Worm (Caenorhabditis elegans) whole organism, late embryonic: ENCODE data around the gene srw-31.

Experiments
- K02D7.2 ChIP-seq: sonication (generic microtip); optimal IDR thresholded peaks from 2 replicates; lab custom pipeline; 2017; ENCODE audit warnings: mild to moderate bottlenecking, missing genetic modification characterization, missing compliant biosample characterization
- T23F11.4 ChIP-seq: fragments of 200-800 bp; sonication (Bioruptor generic); optimal IDR thresholded peaks from 2 replicates; lab custom pipeline; 2018; ENCODE audit warnings: mild to moderate bottlenecking, missing genetic modification characterization, missing compliant biosample characterization
- Y22D7AL.16 ChIP-seq: sonication (generic microtip); optimal IDR thresholded peaks from 2 replicates; lab custom pipeline; 2016; ENCODE audit warnings: missing genetic modification characterization, missing compliant biosample characterization
- ahr-1 ChIP-seq: sonication (generic microtip); optimal IDR thresholded peaks from 2 replicates; lab custom pipeline; 2016; ENCODE audit warnings: missing genetic modification characterization, missing compliant biosample characterization
- ceh-24 ChIP-seq: sonication (generic microtip); optimal IDR thresholded peaks from 2 replicates; lab custom pipeline; 2016; ENCODE audit warnings: mild to moderate bottlenecking, missing genetic modification characterization, missing compliant biosample characterization
- ceh-31 ChIP-seq: sonication (generic microtip); optimal IDR thresholded peaks from 2 replicates; lab custom pipeline; 2016; ENCODE audit warnings: missing genetic modification characterization, missing compliant biosample characterization
- ceh-34 ChIP-seq: sonication (generic microtip); optimal IDR thresholded peaks from 2 replicates; lab custom pipeline; 2016; ENCODE audit warnings: mild to moderate bottlenecking, missing genetic modification characterization, missing compliant biosample characterization
- ceh-6 ChIP-seq: fragments of 200-800 bp; sonication (Bioruptor generic); optimal IDR thresholded peaks from 2 replicates; lab custom pipeline; 2018; ENCODE audit warnings: mild to moderate bottlenecking, missing genetic modification characterization, missing compliant biosample characterization
- dve-1 ChIP-seq: sonication (generic microtip); optimal IDR thresholded peaks from 2 replicates; lab custom pipeline; 2017; ENCODE audit warnings: antibody characterized with exemption, mild to moderate bottlenecking, missing genetic modification characterization, missing compliant biosample characterization
- elt-2 ChIP-seq: sonication (generic microtip); optimal IDR thresholded peaks from 2 replicates; lab custom pipeline; 2016; ENCODE audit warnings: missing genetic modification reagents, missing genetic modification characterization, missing compliant biosample characterization
- elt-4 ChIP-seq: sonication (generic microtip); optimal IDR thresholded peaks from 2 replicates; lab custom pipeline; 2016; ENCODE audit warnings: missing genetic modification characterization, missing compliant biosample characterization
- hlh-8 ChIP-seq: sonication (generic microtip); optimal IDR thresholded peaks from 2 replicates; lab custom pipeline; 2016; ENCODE audit warnings: missing genotype, missing genetic modification characterization, missing compliant biosample characterization
- nfya-1 ChIP-seq: sonication (generic microtip); optimal IDR thresholded peaks from 2 replicates; lab custom pipeline; 2017; ENCODE audit warnings: missing genetic modification characterization, mild to moderate bottlenecking, missing compliant biosample characterization, antibody characterized with exemption, moderate library complexity
- nhr-11 ChIP-seq: fragments of 150-350 bp; optimal IDR thresholded peaks from 2 replicates; lab custom pipeline; 2014; ENCODE audit warnings: missing biosample characterization, missing genetic modification characterization
- npax-4 ChIP-seq: sonication (generic microtip); optimal IDR thresholded peaks from 2 replicates; lab custom pipeline; 2016; ENCODE audit warnings: missing genetic modification characterization, missing compliant biosample characterization
- pag-3 ChIP-seq: sonication (generic microtip); optimal IDR thresholded peaks from 2 replicates; lab custom pipeline; 2016; ENCODE audit warnings: missing compliant biosample characterization, missing genetic modification characterization, borderline replicate concordance
- pat-9 ChIP-seq: fragments of 200-800 bp; sonication (Bioruptor generic); optimal IDR thresholded peaks from 2 replicates; lab custom pipeline; 2018; ENCODE audit warnings: mild to moderate bottlenecking, missing genetic modification characterization, moderate library complexity, missing compliant biosample characterization
- ref-2 ChIP-seq: sonication (generic microtip); optimal IDR thresholded peaks from 2 replicates; lab custom pipeline; 2016; ENCODE audit warnings: missing genetic modification characterization, missing compliant biosample characterization
- syd-9 ChIP-seq: sonication (generic microtip); optimal IDR thresholded peaks from 2 replicates; lab custom pipeline; 2016; ENCODE audit warnings: mild to moderate bottlenecking, missing genetic modification characterization, moderate library complexity, missing compliant biosample characterization
- tbx-7 ChIP-seq: sonication (generic microtip); optimal IDR thresholded peaks from 2 replicates; lab custom pipeline; 2016; ENCODE audit warnings: missing genotype, missing genetic modification characterization, missing compliant biosample characterization
- unc-86 ChIP-seq: sonication (generic microtip); optimal IDR thresholded peaks from 2 replicates; lab custom pipeline; 2016; ENCODE audit warnings: missing genetic modification characterization, missing compliant biosample characterization
- ztf-16 ChIP-seq: sonication (generic microtip); optimal IDR thresholded peaks from 2 replicates; lab custom pipeline; 2017; ENCODE audit warnings: missing genetic modification characterization, missing compliant biosample characterization

srw-31 gene

ce11 chrV:17549362-17549761 is 43.0 kb downstream of the srw-31 start, which contains the start of gene fbxa-176:
TSS of gene fbxa-176 (plus strand) at chrV:17549675.
- TF ChIP-seq pat-9 (tag; lab: Kevin White, UChicago): no peak
- no peak for TF ChIP-seq pag-3 (tag; lab: Kevin White, UChicago)
- no peak for TF ChIP-seq T23F11.4 (GFP tag; lab: Kevin White, UChicago)
- no peak for TF ChIP-seq ztf-16 (tag; lab: Kevin White, UChicago)
- no peak for TF ChIP-seq elt-2 (tag; lab: Kevin White, UChicago)
- TF ChIP-seq unc-86 (tag; lab: Kevin White, UChicago): no peak
- no peak for TF ChIP-seq ref-2
- no peak for TF ChIP-seq Y22D7AL.16
- TF ChIP-seq ceh-6 (GFP tag; lab: Kevin White, UChicago): no peak
- no peak for TF ChIP-seq syd-9 (tag; lab: Kevin White, UChicago)
- TF ChIP-seq K02D7.2: no peak
- TF ChIP-seq elt-4: no peak
- no peak for TF ChIP-seq npax-4 (tag; lab: Kevin White, UChicago)

- TF ChIP-seq ceh-24: no peak
- TF ChIP-seq, all 69 proteins: peak for 0
Measured at ce11 chrV:17551396-17551795, 45.0 kb downstream of the srw-31 start.

- no peak for TF ChIP-seq syd-9 (tag; lab: Kevin White, UChicago)
- TF ChIP-seq nhr-11: no peak
- TF ChIP-seq nfya-1 (tag; lab: Kevin White, UChicago): no peak
- no peak for TF ChIP-seq tbx-7 (tag; lab: Kevin White, UChicago)
- no peak for TF ChIP-seq ceh-34 (tag; lab: Kevin White, UChicago)
- TF ChIP-seq elt-2 (tag; lab: Kevin White, UChicago): no peak
- TF ChIP-seq pag-3 (tag; lab: Kevin White, UChicago): no peak
- no peak for TF ChIP-seq ceh-6 (GFP tag; lab: Kevin White, UChicago)
- TF ChIP-seq unc-86 (tag; lab: Kevin White, UChicago): no peak
- no peak for TF ChIP-seq dve-1 (tag; lab: Kevin White, UChicago)
- no peak for TF ChIP-seq elt-4
- no peak for TF ChIP-seq ahr-1
- TF ChIP-seq ceh-31: no peak
- TF ChIP-seq ref-2: no peak
- no peak for TF ChIP-seq hlh-8 (tag; lab: Kevin White, UChicago)
- TF ChIP-seq, all 69 proteins: peak for 0
Measured at ce11 chrV:17552759-17553158, 46.4 kb downstream of the srw-31 start, which contains the start of gene C38D9.8. TSS of gene C38D9.8 (minus strand) at chrV:17552859.
